Fruit fly (Drosophila melanogaster): ENCODE measurements around the gene Vps15.

The Vps15 gene

dm6 chr3R:9245576-9246200, at the start of gene Vps15 (continued):
- TF ChIP-seq Fer3 (tag; optimal IDR thresholded peaks at IDR 0.05) (peak; percentile 82), CG10431 (GFP tag; optimal IDR thresholded peaks at IDR 0.05) (peak; percentile 18), corto (GFP tag; optimal IDR thresholded peaks at IDR 0.05) (no peak), CG10565 (GFP tag; optimal IDR thresholded peaks at IDR 0.05) (no peak), Neu2 (GFP tag; optimal IDR thresholded peaks at IDR 0.05; ENCODE audit: borderline replicate concordance) (no peak), gcm (GFP tag; optimal IDR thresholded peaks at IDR 0.05) (peak; percentile 56), vfl (GFP tag; optimal IDR thresholded peaks at IDR 0.05) (no peak), pho (GFP tag; optimal IDR thresholded peaks at IDR 0.05) (peak; percentile 72), gce (GFP tag; IDR thresholded peaks at IDR 0.05) (no peak), dati (GFP tag; IDR thresholded peaks at IDR 0.05) (no peak), nerfin-1 (tag; optimal IDR thresholded peaks at IDR 0.05) (peak; percentile 74), CG17385 (GFP tag; optimal IDR thresholded peaks at IDR 0.05) (peak; percentile 61), Rx (GFP tag; IDR thresholded peaks at IDR 0.05) (peak; percentile 40; the same call in 1 of the 2 replicates), CG10147 (GFP tag; optimal IDR thresholded peaks at IDR 0.05) (peak; percentile 89), dysf (GFP tag; IDR thresholded peaks at IDR 0.05) (peak; percentile 72), eve (GFP tag; optimal IDR thresholded peaks at IDR 0.05) (no peak), CG11085 (GFP tag; IDR thresholded peaks at IDR 0.05) (peak; percentile 34; the same call in 1 of the 2 replicates), nom (GFP tag; optimal IDR thresholded peaks at IDR 0.05) (peak; percentile 42), CG7839 (tag; optimal IDR thresholded peaks at IDR 0.05) (peak; percentile 82), esg (GFP tag; conservative IDR thresholded peaks at IDR 0.05) (peak; percentile 54), CG11398 (GFP tag; optimal IDR thresholded peaks at IDR 0.05) (peak; percentile 41), NC2β (GFP tag; optimal IDR thresholded peaks at IDR 0.05) (peak; percentile 50), CG13287 (GFP tag; IDR thresholded peaks at IDR 0.05; ENCODE audit: partially characterized antibody) (peak; percentile 97), bsh (GFP tag; optimal IDR thresholded peaks at IDR 0.05) (peak in 1 of 2 experiments; percentile 82), br (optimal IDR thresholded peaks at IDR 0.05) (no peak), CG8944 (GFP tag; optimal IDR thresholded peaks at IDR 0.05) (peak; percentile 44), ara (GFP tag; IDR thresholded peaks at IDR 0.05) (peak; percentile 45; the same call in 1 of the 2 replicates), luna (GFP tag; optimal IDR thresholded peaks at IDR 0.05) (peak; percentile 24), tup (GFP tag; optimal IDR thresholded peaks at IDR 0.05) (no peak), HmgZ (tag; optimal IDR thresholded peaks at IDR 0.05) (peak; percentile 85), Dref (GFP tag; IDR thresholded peaks at IDR 0.05) (peak; percentile 75), HLH54F (GFP tag; optimal IDR thresholded peaks at IDR 0.05) (peak; percentile 47), CG16813 (GFP tag; IDR thresholded peaks at IDR 0.05; ENCODE audit: partially characterized antibody) (peak; percentile 82), emc (GFP tag; optimal IDR thresholded peaks at IDR 0.05) (no peak), CG15073 (GFP tag; optimal IDR thresholded peaks at IDR 0.05) (no peak), Elba2 (GFP tag; optimal IDR thresholded peaks at IDR 0.05) (no peak), CG4730 (GFP tag; IDR thresholded peaks at IDR 0.05) (0 out of 2 replicates have a peak, but pooled peaks have one; percentile 13), fd96Cb (tag; optimal IDR thresholded peaks at IDR 0.05) (peak; percentile 71), ato (GFP tag; IDR thresholded peaks at IDR 0.05; ENCODE audit: partially characterized antibody) (no peak; the same call in 1 of the 2 replicates), Mrtf (GFP tag; IDR thresholded peaks at IDR 0.05) (peak; percentile 33; the same call in 1 of the 3 replicates), nau (GFP tag; optimal IDR thresholded peaks at IDR 0.05) (no peak), zfh2 (GFP tag; optimal IDR thresholded peaks at IDR 0.05) (peak; percentile 37), fru (optimal IDR thresholded peaks at IDR 0.05) (no peak), Eip74EF (GFP tag; optimal IDR thresholded peaks at IDR 0.05) (peak in 1 of 2 experiments; percentile 59), CG1602 (GFP tag; optimal IDR thresholded peaks at IDR 0.05) (peak; percentile 73), sim (GFP tag; IDR thresholded peaks at IDR 0.05) (no peak), bcd (GFP tag; optimal IDR thresholded peaks at IDR 0.05) (peak; percentile 51), Atf6 (GFP tag; IDR thresholded peaks at IDR 0.05) (peak; percentile 72), yki (optimal IDR thresholded peaks at IDR 0.05) (no peak), CG18619 (GFP tag; optimal IDR thresholded peaks at IDR 0.05) (peak; percentile 48)

Data from whole organism, embryonic.